Fruit fly (Drosophila melanogaster) Kc167 (cell line): Measurements from ENCODE around the gene Hel89B.

Experiments used
- Myc ChIP-seq: fragments of >200 bp; optimal IDR thresholded peaks from 2 replicates; lab custom pipeline; 2017; ENCODE audit warnings: missing external identifiers
- Sin3A ChIP-seq: fragments of >200 bp; optimal IDR thresholded peaks from 2 replicates; lab custom pipeline; 2018; ENCODE audit warnings: missing external identifiers
- h ChIP-seq: fragments of >200 bp; optimal IDR thresholded peaks from 3 replicates; lab custom pipeline; 2018; ENCODE audit warnings: missing external identifiers
- insv ChIP-seq: fragments of >200 bp; optimal IDR thresholded peaks from 3 replicates; lab custom pipeline; 2018; ENCODE audit warnings: missing external identifiers
- psq ChIP-seq: fragments of >200 bp; optimal IDR thresholded peaks from 2 replicates; lab custom pipeline; 2017; ENCODE audit warnings: missing external identifiers

DNA sequence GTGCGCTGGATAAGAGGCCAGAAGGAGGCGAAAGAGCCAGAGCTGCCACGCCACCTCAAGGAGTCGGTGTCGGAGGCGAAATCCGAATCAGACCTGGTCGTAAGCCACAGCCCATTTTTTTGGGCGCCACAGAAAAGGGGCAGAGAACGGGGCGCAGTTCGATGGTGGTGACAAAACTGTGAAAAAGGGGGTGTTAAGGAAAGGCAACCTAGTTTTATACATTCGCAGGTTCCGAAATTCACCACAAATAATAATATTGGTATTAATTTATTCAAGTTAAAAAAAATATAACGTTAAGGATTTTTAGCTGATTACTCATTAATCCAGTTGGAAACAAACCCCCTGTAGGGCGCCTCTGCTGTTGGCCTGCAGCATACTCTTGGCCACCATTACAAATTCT is 50.5 kb downstream of the Hel89B start:
- TF ChIP-seq h (lab: Kevin White, UChicago) (no peak), psq (lab: Kevin White, UChicago) (no peak), Sin3A (lab: Kevin White, UChicago) (no peak), insv (no peak), Myc (lab: Kevin White, UChicago) (no peak)
